Fruit fly (Drosophila melanogaster): ENCODE data around the gene Rb97D.

Gene Rb97D

DNA sequence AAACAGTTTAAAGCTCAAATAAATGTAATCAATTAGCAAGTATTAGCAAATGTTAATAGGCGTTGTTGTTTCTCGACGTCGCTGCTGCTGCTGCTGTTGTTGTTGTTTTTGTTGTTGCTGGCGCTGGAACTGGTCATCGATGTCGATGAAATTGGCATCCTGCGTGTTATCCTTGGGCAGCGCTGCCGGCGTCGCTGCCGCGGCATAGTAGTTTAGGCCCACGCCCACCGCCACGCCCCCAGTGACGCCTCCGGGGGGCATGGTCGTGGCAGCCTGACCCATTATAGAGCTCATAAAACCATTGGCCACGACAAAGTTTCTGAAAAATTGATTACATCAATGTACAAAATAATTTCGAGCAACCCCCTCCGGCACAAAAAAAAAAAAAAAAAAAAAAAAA lies 1.3 kb upstream of the Rb97D start:
- no peak for TF ChIP-seq Myc (optimal IDR thresholded peaks at IDR 0.05)
- TF ChIP-seq Dfd (GFP tag; optimal IDR thresholded peaks at IDR 0.05) = no peak
- no peak for TF ChIP-seq lola (GFP tag; optimal IDR thresholded peaks at IDR 0.05)
- TF ChIP-seq tai (GFP tag; optimal IDR thresholded peaks at IDR 0.05) = no peak
- no peak for TF ChIP-seq h (GFP tag; optimal IDR thresholded peaks at IDR 0.05)
- no peak for TF ChIP-seq Hr78 (GFP tag; optimal IDR thresholded peaks at IDR 0.05)
- TF ChIP-seq jim (GFP tag; optimal IDR thresholded peaks at IDR 0.05) = no peak
- TF ChIP-seq GATAd (GFP tag; optimal IDR thresholded peaks at IDR 0.05) = no peak
- TF ChIP-seq Vsx2 (GFP tag; optimal IDR thresholded peaks at IDR 0.05; ENCODE audit: partially characterized antibody) = no peak
- no peak for TF ChIP-seq CrebA (GFP tag; optimal IDR thresholded peaks at IDR 0.05; ENCODE audit: borderline replicate concordance)
- TF ChIP-seq pan (optimal IDR thresholded peaks at IDR 0.05) = no peak
- TF ChIP-seq Hr83 (GFP tag; optimal IDR thresholded peaks at IDR 0.05; ENCODE audit: poor library complexity, severe bottlenecking) = no peak

DNA sequence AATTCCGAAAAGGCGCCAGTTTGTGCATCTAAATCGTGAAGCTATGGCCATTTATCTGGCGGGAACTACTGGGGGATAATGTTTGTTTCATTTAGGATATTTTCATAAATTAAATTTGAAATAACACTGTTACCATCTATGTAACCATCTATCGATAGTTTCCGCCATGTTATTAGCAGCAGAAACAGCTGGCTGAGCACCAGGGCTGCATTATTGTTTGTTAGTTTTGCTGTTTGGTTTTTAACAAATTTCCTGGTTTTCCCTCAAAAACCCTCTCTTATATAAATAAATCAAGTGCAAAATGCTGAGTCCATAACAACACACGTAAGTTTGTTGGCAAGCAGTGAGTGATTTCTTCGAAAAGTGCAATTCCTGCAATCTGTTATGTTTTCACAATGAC lies 890 bp upstream of the Rb97D start, which contains the start of gene CG5500:
Gene CG5500, plus strand, starts transcription at position 199 of the 400 bp plus-strand sequence.
- TF ChIP-seq Myc (optimal IDR thresholded peaks at IDR 0.05) = no peak
- TF ChIP-seq CrebA (GFP tag; optimal IDR thresholded peaks at IDR 0.05; ENCODE audit: borderline replicate concordance) = no peak
- no peak for TF ChIP-seq CG32264 (GFP tag; optimal IDR thresholded peaks at IDR 0.05)
- no peak for TF ChIP-seq Rel (GFP tag; optimal IDR thresholded peaks at IDR 0.05)
- TF ChIP-seq Rel (tag; optimal IDR thresholded peaks at IDR 0.05) = peak; percentile 75
- TF ChIP-seq dsf (GFP tag; optimal IDR thresholded peaks at IDR 0.05; ENCODE audit: borderline replicate concordance) = no peak

dm6 chr3R:26871852-26872251 lies 3.7 kb downstream of the Rb97D start, which contains the start of gene SPARC:
Gene SPARC, minus strand, starts transcription at chr3R:26871995.
- no peak for TF ChIP-seq tai (GFP tag; optimal IDR thresholded peaks at IDR 0.05)
- TF ChIP-seq jim (GFP tag; optimal IDR thresholded peaks at IDR 0.05) = no peak
- TF ChIP-seq lola (GFP tag; optimal IDR thresholded peaks at IDR 0.05) = no peak
- TF ChIP-seq dsf (GFP tag; optimal IDR thresholded peaks at IDR 0.05; ENCODE audit: borderline replicate concordance) = no peak
- TF ChIP-seq dl (GFP tag; optimal IDR thresholded peaks at IDR 0.05; ENCODE audit: insufficient read depth in 1 of 2, partially characterized antibody in 2 of 2) = no peak
- no peak for TF ChIP-seq Rel (GFP tag; optimal IDR thresholded peaks at IDR 0.05)
- TF ChIP-seq Rel (tag; optimal IDR thresholded peaks at IDR 0.05) = no peak
- no peak for TF ChIP-seq Hr83 (GFP tag; optimal IDR thresholded peaks at IDR 0.05; ENCODE audit: poor library complexity, severe bottlenecking)
- no peak for TF ChIP-seq CrebA (GFP tag; optimal IDR thresholded peaks at IDR 0.05; ENCODE audit: borderline replicate concordance)
- no peak for TF ChIP-seq brk (GFP tag; optimal IDR thresholded peaks at IDR 0.05)
- no peak for TF ChIP-seq usp (GFP tag; optimal IDR thresholded peaks at IDR 0.05)
- no peak for TF ChIP-seq Dfd (GFP tag; optimal IDR thresholded peaks at IDR 0.05)
- no peak for TF ChIP-seq dmrt93B (GFP tag; optimal IDR thresholded peaks at IDR 0.05)
- TF ChIP-seq Abd-B (GFP tag; optimal IDR thresholded peaks at IDR 0.05) = no peak
- no peak for TF ChIP-seq fru (GFP tag; optimal IDR thresholded peaks at IDR 0.05)
- TF ChIP-seq Mio (GFP tag; optimal IDR thresholded peaks at IDR 0.05) = no peak
- TF ChIP-seq Hnf4 (GFP tag; optimal IDR thresholded peaks at IDR 0.05) = no peak
- TF ChIP-seq Vsx2 (GFP tag; optimal IDR thresholded peaks at IDR 0.05; ENCODE audit: partially characterized antibody) = no peak

- TF ChIP-seq Myc (optimal IDR thresholded peaks at IDR 0.05) (no peak), Sp1 (GFP tag; optimal IDR thresholded peaks at IDR 0.05) (no peak), br (GFP tag; optimal IDR thresholded peaks at IDR 0.05) (no peak), N (GFP tag; optimal IDR thresholded peaks at IDR 0.05) (no peak), Mio (GFP tag; optimal IDR thresholded peaks at IDR 0.05) (no peak), fru (GFP tag; optimal IDR thresholded peaks at IDR 0.05) (no peak), pan (optimal IDR thresholded peaks at IDR 0.05) (no peak), psq (GFP tag; optimal IDR thresholded peaks at IDR 0.05) (no peak), sv (GFP tag; optimal IDR thresholded peaks at IDR 0.05) (no peak), Jra (GFP tag; optimal IDR thresholded peaks at IDR 0.05) (no peak), h (GFP tag; optimal IDR thresholded peaks at IDR 0.05) (no peak), brk (GFP tag; optimal IDR thresholded peaks at IDR 0.05) (no peak)
Observed at dm6 chr3R:26871061-26871460, 4.5 kb downstream of the Rb97D start.

dm6 chr3R:26870494-26870893 lies 5.0 kb downstream of the Rb97D start:
- TF ChIP-seq fru (GFP tag; optimal IDR thresholded peaks at IDR 0.05) (no peak), woc (GFP tag; optimal IDR thresholded peaks at IDR 0.05) (no peak), psq (GFP tag; optimal IDR thresholded peaks at IDR 0.05) (no peak), Vsx2 (GFP tag; optimal IDR thresholded peaks at IDR 0.05; ENCODE audit: partially characterized antibody) (no peak), OdsH (GFP tag; optimal IDR thresholded peaks at IDR 0.05) (no peak)
